Worm (Caenorhabditis elegans) whole organism, L2 larva: ENCODE data around the gene cut-2.

Experiments
- C34F6.9 ChIP-seq: fragments of 150-350 bp; optimal IDR thresholded peaks from 2 replicates; lab custom pipeline; 2014; ENCODE audit warnings: missing biosample characterization, missing genetic modification characterization
- F13H6.1 ChIP-seq: sonication (generic microtip); optimal IDR thresholded peaks from 2 replicates; lab custom pipeline; 2016; ENCODE audit warnings: missing genetic modification characterization, missing compliant biosample characterization
- R02D3.7 ChIP-seq: fragments of 150-350 bp; optimal IDR thresholded peaks from 2 replicates; lab custom pipeline; 2014; ENCODE audit warnings: missing biosample characterization, missing genetic modification characterization
- Y55F3AM.14 ChIP-seq: fragments of 200-800 bp; sonication (Bioruptor generic); optimal IDR thresholded peaks from 2 replicates; lab custom pipeline; 2018; ENCODE audit warnings: mild to moderate bottlenecking, missing genetic modification characterization, missing compliant biosample characterization
- ZK546.5 ChIP-seq: sonication (generic microtip); optimal IDR thresholded peaks from 2 replicates; lab custom pipeline; 2017; ENCODE audit warnings: missing biosample characterization, missing genetic modification characterization
- alr-1 ChIP-seq: fragments of 150-350 bp; optimal IDR thresholded peaks from 2 replicates; lab custom pipeline; 2014; ENCODE audit warnings: missing biosample characterization, missing genetic modification characterization
- aly-2 ChIP-seq: fragments of 150-350 bp; optimal IDR thresholded peaks from 2 replicates; lab custom pipeline; 2014; ENCODE audit warnings: missing biosample characterization, missing genetic modification characterization
- ama-1 ChIP-seq: fragments of 150-350 bp; optimal IDR thresholded peaks from 2 replicates; lab custom pipeline; 2018; ENCODE audit warnings: inconsistent platforms
- blmp-1 ChIP-seq: sonication (generic microtip); optimal IDR thresholded peaks from 2 replicates; lab custom pipeline; 2017; ENCODE audit warnings: missing genetic modification characterization, mild to moderate bottlenecking, missing compliant biosample characterization, antibody characterized with exemption, moderate library complexity; ENCODE audit not compliant: insufficient read depth
- ceh-16 ChIP-seq: fragments of 150-350 bp; optimal IDR thresholded peaks from 2 replicates; lab custom pipeline; 2014; ENCODE audit warnings: missing biosample characterization, missing genetic modification characterization
- ceh-82 ChIP-seq: fragments of 150-350 bp; optimal IDR thresholded peaks from 2 replicates; lab custom pipeline; 2014; ENCODE audit warnings: missing biosample characterization, missing genetic modification characterization
- crh-2 ChIP-seq: sonication (generic microtip); optimal IDR thresholded peaks from 2 replicates; lab custom pipeline; 2017; ENCODE audit warnings: missing biosample characterization, missing genetic modification characterization
- dmd-4 ChIP-seq: sonication (generic microtip); optimal IDR thresholded peaks from 2 replicates; lab custom pipeline; 2017; ENCODE audit warnings: missing biosample characterization, missing genetic modification characterization
- egl-27 ChIP-seq: sonication (generic microtip); optimal IDR thresholded peaks from 3 replicates; lab custom pipeline; 2017; ENCODE audit warnings: missing biosample characterization, missing genetic modification reagents, missing genetic modification characterization
- elt-1 ChIP-seq: fragments of 150-350 bp; optimal IDR thresholded peaks from 2 replicates; lab custom pipeline; 2014; ENCODE audit warnings: missing biosample characterization, missing genetic modification characterization
- elt-3 ChIP-seq: sonication (generic microtip); optimal IDR thresholded peaks from 2 replicates; lab custom pipeline; 2017; ENCODE audit warnings: missing biosample characterization, missing genetic modification characterization
- fos-1 ChIP-seq: fragments of 150-350 bp; optimal IDR thresholded peaks from 2 replicates; lab custom pipeline; 2014; ENCODE audit warnings: missing biosample characterization, missing genetic modification characterization
- gmeb-1 ChIP-seq: fragments of 150-350 bp; optimal IDR thresholded peaks from 2 replicates; lab custom pipeline; 2014; ENCODE audit warnings: missing biosample characterization, missing genetic modification characterization
- lin-11 ChIP-seq: fragments of 150-350 bp; sonication (generic microtip); optimal IDR thresholded peaks from 2 replicates; lab custom pipeline; 2014; ENCODE audit warnings: missing biosample characterization, missing genetic modification characterization, inconsistent platforms, mixed read lengths
- lin-13 ChIP-seq: fragments of 150-350 bp; optimal IDR thresholded peaks from 2 replicates; lab custom pipeline; 2014; ENCODE audit warnings: missing biosample characterization, missing genetic modification reagents, missing genetic modification characterization
- lin-39 ChIP-seq: fragments of 150-350 bp; optimal IDR thresholded peaks from 2 replicates; lab custom pipeline; 2014; ENCODE audit warnings: missing biosample characterization, missing genetic modification reagents, missing genetic modification characterization
- lsy-2 ChIP-seq, 2 experiments: fragments of 150-350 bp in 1 of 2; sonication (generic microtip) in 1 of 2; optimal IDR thresholded peaks; 2 replicates each; lab custom pipeline; 2014 to 2017; ENCODE audit warnings: missing biosample characterization in 2 of 2, missing genetic modification characterization in 2 of 2
- mab-5 ChIP-seq: fragments of 150-350 bp; optimal IDR thresholded peaks from 2 replicates; lab custom pipeline; 2014; ENCODE audit warnings: missing biosample characterization, missing genetic modification characterization
- mbf-1 ChIP-seq: sonication (generic microtip); optimal IDR thresholded peaks from 2 replicates; lab custom pipeline; 2017; ENCODE audit warnings: missing biosample characterization, missing genetic modification characterization
- mdl-1 ChIP-seq, 2 experiments: fragments of 150-350 bp in 1 of 2; sonication (generic microtip) in 1 of 2; optimal IDR thresholded peaks; 2 replicates each; lab custom pipeline; 2017; ENCODE audit warnings: missing biosample characterization in 2 of 2, missing genetic modification characterization in 2 of 2
- nhr-10 ChIP-seq: sonication (generic microtip); optimal IDR thresholded peaks from 2 replicates; lab custom pipeline; 2017; ENCODE audit warnings: missing biosample characterization, missing genetic modification characterization
- nhr-11 ChIP-seq: fragments of 150-350 bp; optimal IDR thresholded peaks from 2 replicates; lab custom pipeline; 2014; ENCODE audit warnings: missing biosample characterization, missing genetic modification characterization
- nhr-12 ChIP-seq: fragments of 150-350 bp; optimal IDR thresholded peaks from 2 replicates; lab custom pipeline; 2014; ENCODE audit warnings: missing biosample characterization, missing genetic modification characterization
- nhr-129 ChIP-seq: fragments of 150-350 bp; optimal IDR thresholded peaks from 2 replicates; lab custom pipeline; 2014; ENCODE audit warnings: missing biosample characterization, missing genetic modification characterization
- nhr-21 ChIP-seq: fragments of 150-350 bp; optimal IDR thresholded peaks from 2 replicates; lab custom pipeline; 2014; ENCODE audit warnings: missing biosample characterization, missing genetic modification characterization
- nhr-23 ChIP-seq: fragments of 150-350 bp; optimal IDR thresholded peaks from 2 replicates; lab custom pipeline; 2014; ENCODE audit warnings: missing biosample characterization, missing genetic modification reagents, missing genetic modification characterization
- nhr-237 ChIP-seq: fragments of 150-350 bp; optimal IDR thresholded peaks from 2 replicates; lab custom pipeline; 2014; ENCODE audit warnings: missing biosample characterization, missing genetic modification characterization
- nhr-25 ChIP-seq: fragments of 150-350 bp; sonication (generic microtip); optimal IDR thresholded peaks from 3 replicates; lab custom pipeline; 2014; ENCODE audit warnings: missing biosample characterization, missing genetic modification characterization
- nhr-6 ChIP-seq: fragments of 150-350 bp; optimal IDR thresholded peaks from 2 replicates; lab custom pipeline; 2014; ENCODE audit warnings: missing biosample characterization, missing genetic modification characterization
- nhr-77 ChIP-seq: fragments of 150-350 bp; optimal IDR thresholded peaks from 2 replicates; lab custom pipeline; 2014; ENCODE audit warnings: missing biosample characterization, missing genetic modification characterization
- peb-1 ChIP-seq: fragments of 150-350 bp; optimal IDR thresholded peaks from 2 replicates; lab custom pipeline; 2014; ENCODE audit warnings: missing biosample characterization, missing genetic modification characterization
- sem-4 ChIP-seq: fragments of 150-350 bp; optimal IDR thresholded peaks from 2 replicates; lab custom pipeline; 2014; ENCODE audit warnings: missing biosample characterization, missing genetic modification reagents, missing genetic modification characterization
- skn-1 ChIP-seq: sonication (generic microtip); optimal IDR thresholded peaks from 2 replicates; lab custom pipeline; 2017; ENCODE audit warnings: missing biosample characterization, missing genetic modification characterization
- sma-3 ChIP-seq: sonication (generic microtip); optimal IDR thresholded peaks from 2 replicates; lab custom pipeline; 2016; ENCODE audit warnings: missing genetic modification reagents, missing genetic modification characterization, missing compliant biosample characterization
- sma-9 ChIP-seq, 2 experiments: fragments of 150-350 bp in 1 of 2; sonication (generic microtip) in 1 of 2; optimal IDR thresholded peaks; 2 replicates each; lab custom pipeline; 2014 to 2016; ENCODE audit warnings: missing genetic modification characterization in 2 of 2, mild to moderate bottlenecking in 1 of 2, missing biosample characterization in 1 of 2, missing compliant biosample characterization in 1 of 2, missing genetic modification reagents in 1 of 2, moderate library complexity in 1 of 2
- snpc-4 ChIP-seq: fragments of 150-350 bp; optimal IDR thresholded peaks from 2 replicates; lab custom pipeline; 2014; ENCODE audit warnings: missing biosample characterization, missing genetic modification characterization
- unc-39 ChIP-seq: fragments of 150-350 bp; optimal IDR thresholded peaks from 2 replicates; lab custom pipeline; 2014; ENCODE audit warnings: missing biosample characterization, missing genetic modification characterization
- unc-55 ChIP-seq: fragments of 150-350 bp; sonication (generic microtip); optimal IDR thresholded peaks from 3 replicates; lab custom pipeline; 2014; ENCODE audit warnings: missing biosample characterization, missing genetic modification reagents, missing genetic modification characterization
- unc-62 ChIP-seq: fragments of 150-350 bp; optimal IDR thresholded peaks from 2 replicates; lab custom pipeline; 2014; ENCODE audit warnings: missing biosample characterization, missing genetic modification reagents, missing genetic modification characterization
- zag-1 ChIP-seq: fragments of 150-350 bp; optimal IDR thresholded peaks from 2 replicates; lab custom pipeline; 2014; ENCODE audit warnings: missing biosample characterization, missing genetic modification characterization
- ztf-1 ChIP-seq: fragments of 200-800 bp; sonication (Bioruptor generic); conservative IDR thresholded peaks from 2 replicates; pipeline ENCODE4 v1.3.6; 2022; ENCODE audit warnings: missing genetic modification characterization, missing compliant biosample characterization
- ztf-11 ChIP-seq: sonication (generic microtip); optimal IDR thresholded peaks from 2 replicates; lab custom pipeline; 2017; ENCODE audit warnings: missing biosample characterization, missing genetic modification characterization
- ztf-4 ChIP-seq: fragments of 150-350 bp; optimal IDR thresholded peaks from 2 replicates; lab custom pipeline; 2014; ENCODE audit warnings: missing biosample characterization, missing genetic modification characterization

The cut-2 gene

ce11 chrV:13369663-13370062 is 45.1 kb upstream of the cut-2 start (continued):
- TF ChIP-seq ceh-82 (tag; lab: Kevin White, UChicago): no peak

- TF ChIP-seq fos-1 (tag; lab: Kevin White, UChicago): no peak
- no peak for TF ChIP-seq lsy-2 (tag; optimal IDR thresholded peaks at IDR 0.05; lab: Kevin White, UChicago)
- no peak for TF ChIP-seq blmp-1 (tag; lab: Kevin White, UChicago)
- no peak for TF ChIP-seq ztf-1 (GFP tag; lab: Robert Waterston, UW)
- TF ChIP-seq ama-1 (lab: Kevin White, UChicago): no peak
- TF ChIP-seq nhr-21 (tag; lab: Kevin White, UChicago): no peak
- TF ChIP-seq ZK546.5 (tag; lab: Kevin White, UChicago): no peak
- TF ChIP-seq mbf-1 (tag; lab: Kevin White, UChicago): no peak
- TF ChIP-seq aly-2 (tag; lab: Kevin White, UChicago): no peak
- no peak for TF ChIP-seq nhr-10 (tag; lab: Kevin White, UChicago)
- TF ChIP-seq, all 48 proteins: peak for 0
Measured at ce11 chrV:13370265-13370664, 44.5 kb upstream of the cut-2 start.

- peak; percentile 92 for TF ChIP-seq ceh-16
- TF ChIP-seq nhr-11 (tag; lab: Kevin White, UChicago): no peak
- no peak for TF ChIP-seq peb-1 (tag; lab: Kevin White, UChicago)
- no peak for TF ChIP-seq unc-62 (GFP tag; lab: Kevin White, UChicago)
- no peak for TF ChIP-seq nhr-6 (tag; lab: Kevin White, UChicago)
- TF ChIP-seq crh-2 (tag; lab: Kevin White, UChicago): peak; percentile 76
- TF ChIP-seq snpc-4 (tag; lab: Kevin White, UChicago): no peak
- TF ChIP-seq nhr-21 (tag; lab: Kevin White, UChicago): peak; percentile 89
- no peak for TF ChIP-seq R02D3.7 (tag; lab: Kevin White, UChicago)
- TF ChIP-seq ama-1 (lab: Kevin White, UChicago): no peak
- peak; percentile 77 for TF ChIP-seq sem-4
- TF ChIP-seq unc-39: no peak
- TF ChIP-seq ztf-4 (tag; lab: Kevin White, UChicago): peak; percentile 58
- TF ChIP-seq alr-1 (tag; lab: Kevin White, UChicago): no peak
- no peak for TF ChIP-seq ztf-1 (GFP tag; lab: Robert Waterston, UW)
- peak; percentile 79 for TF ChIP-seq egl-27 (tag; lab: Kevin White, UChicago)
- no peak for TF ChIP-seq elt-1
- peak; percentile 99 for TF ChIP-seq nhr-25 (tag; lab: Kevin White, UChicago)
- peak in 1 of 2 experiments; percentile 48 for TF ChIP-seq mdl-1 (tag; optimal IDR thresholded peaks at IDR 0.05; lab: Kevin White, UChicago)
- TF ChIP-seq nhr-10 (tag; lab: Kevin White, UChicago): no peak
- peak; percentile 63 for TF ChIP-seq gmeb-1 (tag; lab: Kevin White, UChicago)
- TF ChIP-seq C34F6.9: peak; percentile 35
- TF ChIP-seq mab-5: no peak
- TF ChIP-seq unc-55 (GFP tag; lab: Kevin White, UChicago): no peak
- peak; percentile 74 for TF ChIP-seq fos-1 (tag; lab: Kevin White, UChicago)
- TF ChIP-seq sma-9 (GFP tag; optimal IDR thresholded peaks at IDR 0.05; lab: Kevin White, UChicago): peak; percentile 77
- TF ChIP-seq sma-9 (tag; optimal IDR thresholded peaks at IDR 0.05; lab: Kevin White, UChicago): no peak
- peak; percentile 76 for TF ChIP-seq blmp-1 (tag; lab: Kevin White, UChicago)
- no peak for TF ChIP-seq ztf-11 (tag; lab: Kevin White, UChicago)
- TF ChIP-seq sma-3 (GFP tag; lab: Kevin White, UChicago): peak; percentile 81
- no peak for TF ChIP-seq Y55F3AM.14
- TF ChIP-seq nhr-12 (tag; lab: Kevin White, UChicago): no peak
- no peak for TF ChIP-seq ZK546.5 (tag; lab: Kevin White, UChicago)
- peak in 1 of 2 experiments; percentile 58 for TF ChIP-seq lsy-2 (tag; optimal IDR thresholded peaks at IDR 0.05; lab: Kevin White, UChicago)
- TF ChIP-seq nhr-77 (tag; lab: Kevin White, UChicago): no peak
- TF ChIP-seq nhr-129: peak; percentile 87
- no peak for TF ChIP-seq zag-1 (tag; lab: Kevin White, UChicago)
- no peak for TF ChIP-seq lin-39 (tag; lab: Kevin White, UChicago)
- no peak for TF ChIP-seq nhr-237 (tag; lab: Kevin White, UChicago)
- TF ChIP-seq skn-1: no peak
- no peak for TF ChIP-seq nhr-23 (tag; lab: Kevin White, UChicago)
- no peak for TF ChIP-seq lin-11 (tag; lab: Kevin White, UChicago)
- peak; percentile 83 for TF ChIP-seq F13H6.1
- no peak for TF ChIP-seq ceh-82 (tag; lab: Kevin White, UChicago)
- TF ChIP-seq dmd-4 (tag; lab: Kevin White, UChicago): no peak
- no peak for TF ChIP-seq mbf-1 (tag; lab: Kevin White, UChicago)
- no peak for TF ChIP-seq elt-3 (tag; lab: Kevin White, UChicago)
- TF ChIP-seq lin-13 (GFP tag; lab: Kevin White, UChicago): peak; percentile 64
- no peak for TF ChIP-seq aly-2 (tag; lab: Kevin White, UChicago)
Measured at ce11 chrV:13371336-13371735, 43.4 kb upstream of the cut-2 start.
